Worm (Caenorhabditis elegans) whole organism, L4 larva: ENCODE results near the gene sand-1.

Experiments used
- F44E2.7 ChIP-seq: fragments of 200-800 bp; sonication (Bioruptor generic); IDR thresholded peaks from 2 replicates; pipeline ENCODE4 v2.1.2; 2022; ENCODE audit warnings: missing genetic modification characterization, missing compliant biosample characterization
- aha-1 ChIP-seq: fragments of 150-350 bp; peaks from one replicate; lab custom pipeline; 2014; ENCODE audit warnings: missing biosample characterization, missing genetic modification characterization
- ama-1 ChIP-seq: fragments of 150-350 bp; optimal IDR thresholded peaks from 2 replicates; lab custom pipeline; 2014; ENCODE audit warnings: inconsistent platforms, mixed read lengths
- ceh-28 ChIP-seq: fragments of 150-350 bp; optimal IDR thresholded peaks from 2 replicates; lab custom pipeline; 2014; ENCODE audit warnings: missing biosample characterization, missing genetic modification reagents, missing genetic modification characterization
- egl-27 ChIP-seq: sonication (generic microtip); optimal IDR thresholded peaks from 3 replicates; lab custom pipeline; 2017; ENCODE audit warnings: missing biosample characterization, missing genetic modification reagents, missing genetic modification characterization
- nhr-102 ChIP-seq: sonication (generic microtip); optimal IDR thresholded peaks from 2 replicates; lab custom pipeline; 2016; ENCODE audit warnings: mild to moderate bottlenecking, missing genetic modification characterization, moderate library complexity, missing compliant biosample characterization
- nhr-6 ChIP-seq: fragments of 150-350 bp; optimal IDR thresholded peaks from 2 replicates; lab custom pipeline; 2014; ENCODE audit warnings: missing biosample characterization, missing genetic modification characterization
- pqm-1 ChIP-seq: sonication (generic microtip); optimal IDR thresholded peaks from 2 replicates; lab custom pipeline; 2017; ENCODE audit warnings: missing biosample characterization, missing genetic modification characterization
- snpc-4 ChIP-seq: fragments of 150-350 bp; optimal IDR thresholded peaks from 2 replicates; lab custom pipeline; 2014; ENCODE audit warnings: missing biosample characterization, missing genetic modification characterization
- unc-130 ChIP-seq: sonication (generic microtip); optimal IDR thresholded peaks from 2 replicates; lab custom pipeline; 2016; ENCODE audit warnings: missing genetic modification reagents, missing genetic modification characterization, missing compliant biosample characterization
- unc-62 ChIP-seq, 3 experiments: fragments of 150-350 bp in 1 of 3; sonication (generic microtip); optimal IDR thresholded peaks in 2 of 3; peaks in 1 of 3; 1 replicate in 1 of 3; 2 replicates in 2 of 3; lab custom pipeline; 2014 to 2017; ENCODE audit warnings: missing biosample characterization in 3 of 3, missing genetic modification characterization in 3 of 3, missing genetic modification reagents in 3 of 3, missing genotype in 1 of 3
- vab-7 ChIP-seq: fragments of 200-800 bp; sonication (Bioruptor generic); IDR thresholded peaks from 2 replicates; pipeline ENCODE4 v1.3.6; 2022; ENCODE audit warnings: missing genetic modification reagents, missing genetic modification characterization, missing compliant biosample characterization

ce11 chrIV:5333484-5333883, 33.2 kb upstream of the sand-1 start:
- TF ChIP-seq egl-27 (tag; lab: Kevin White, UChicago) (no peak), pqm-1 (tag; lab: Kevin White, UChicago) (no peak), snpc-4 (no peak), F44E2.7 (GFP tag; lab: Robert Waterston, UW) (no peak), nhr-6 (no peak), unc-62 (GFP tag; optimal IDR thresholded peaks at IDR 0.05 in 1 of 2; lab: Kevin White, UChicago) (no peak), unc-62 (tag; optimal IDR thresholded peaks at IDR 0.05; lab: Kevin White, UChicago) (no peak), vab-7 (GFP tag; lab: Robert Waterston, UW) (no peak), ceh-28 (tag; lab: Kevin White, UChicago) (no peak), unc-130 (GFP tag; lab: Kevin White, UChicago) (no peak), aha-1 (tag; lab: Kevin White, UChicago) (no peak), nhr-102 (tag; lab: Kevin White, UChicago) (no peak), ama-1 (lab: Kevin White, UChicago) (no peak)
